Worm (Caenorhabditis elegans): Measurements from ENCODE around the gene C08B6.5.

DNA sequence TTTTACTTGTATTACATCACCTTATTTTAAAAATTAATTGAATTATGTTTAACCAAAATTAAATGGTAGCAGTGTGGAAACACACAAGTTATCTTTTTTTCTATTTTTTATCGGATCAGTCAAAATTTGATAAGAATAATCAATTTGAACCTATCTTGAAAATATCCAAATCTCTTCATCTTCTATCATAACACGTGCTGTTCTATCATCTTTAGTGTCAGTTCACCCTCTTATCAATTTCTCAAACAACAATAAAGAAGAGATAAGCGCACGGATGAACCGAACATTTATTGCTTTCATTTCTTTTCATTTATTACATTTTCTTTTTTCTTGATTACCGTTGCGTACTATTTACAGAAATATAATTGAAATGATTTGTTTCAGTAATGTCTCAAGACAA lies 30.5 kb upstream of the C08B6.5 start, which contains the start of gene R04B5.5:
- TF ChIP-seq pqm-1 (tag; optimal IDR thresholded peaks at IDR 0.05) (no peak), unc-130 (tag; optimal IDR thresholded peaks at IDR 0.05) (no peak), ceh-8 (GFP tag; optimal IDR thresholded peaks at IDR 0.05) (no peak), snpc-4 (tag; optimal IDR thresholded peaks at IDR 0.05) (no peak), mdl-1 (tag; optimal IDR thresholded peaks at IDR 0.05) (peak in 1 of 2 experiments; percentile 10), egl-27 (tag; optimal IDR thresholded peaks at IDR 0.05) (no peak), ztf-4 (tag; optimal IDR thresholded peaks at IDR 0.05) (no peak), elt-2 (tag; optimal IDR thresholded peaks at IDR 0.05) (peak; percentile 82)
